Fruit fly (Drosophila melanogaster) whole organism, embryonic: ENCODE results near the gene Prim1.

Experiments used
- CG10267 ChIP-seq: fragments of 200-800 bp; sonication (Bioruptor generic); optimal IDR thresholded peaks from 2 replicates; lab custom pipeline; 2018; ENCODE audit warnings: missing biosample characterization, mild to moderate bottlenecking, missing genetic modification characterization, moderate library complexity
- CG11247 ChIP-seq: fragments of 200-800 bp; sonication (Bioruptor generic); IDR thresholded peaks from 2 replicates; pipeline ENCODE4 v1.3.6; 2022; ENCODE audit warnings: missing biosample characterization, missing genetic modification characterization
- CG18619 ChIP-seq: fragments of 200-800 bp; sonication (Bioruptor generic); optimal IDR thresholded peaks from 3 replicates; lab custom pipeline; 2017; ENCODE audit warnings: missing biosample characterization, mild to moderate bottlenecking, missing genetic modification characterization
- CG9817 ChIP-seq: fragments of 200-800 bp; sonication (Bioruptor generic); optimal IDR thresholded peaks from 2 replicates; lab custom pipeline; 2018; ENCODE audit warnings: missing biosample characterization, mild to moderate bottlenecking, missing genetic modification characterization, moderate library complexity
- Optix ChIP-seq: fragments of 200-800 bp; sonication (Bioruptor generic); IDR thresholded peaks from 3 replicates; pipeline ENCODE4 v1.3.6; 2022; ENCODE audit warnings: missing biosample characterization, missing genetic modification characterization
- chif ChIP-seq, 2 experiments: fragments of 200-800 bp; sonication (Bioruptor generic); optimal IDR thresholded peaks; 3 replicates each; lab custom pipeline; 2016; ENCODE audit warnings: missing biosample characterization in 2 of 2, missing genetic modification characterization in 2 of 2

- TF ChIP-seq CG18619 (GFP tag; lab: Kevin White, UChicago) (no peak), CG11247 (GFP tag; lab: Robert Waterston, UW) (no peak), CG9817 (tag; lab: Kevin White, UChicago) (no peak), Optix (GFP tag; lab: Robert Waterston, UW) (no peak), chif (GFP tag; optimal IDR thresholded peaks at IDR 0.05; lab: Kevin White, UChicago) (no peak), CG10267 (tag; lab: Kevin White, UChicago) (no peak)
Measured at dm6 chr3L:8393549-8393948, 53.4 kb downstream of the Prim1 start, which contains the start of gene Jon66Cii.
